Worm (Caenorhabditis elegans) whole organism, mixed stage, embryonic: ENCODE measurements around the gene K03A11.6.

Source experiments
- M03D4.4 ChIP-seq: sonication (generic microtip); optimal IDR thresholded peaks from 2 replicates; lab custom pipeline; 2017; ENCODE audit warnings: mild to moderate bottlenecking, missing genetic modification characterization, missing compliant biosample characterization
- bed-3 ChIP-seq: fragments of 200-800 bp; sonication (Bioruptor generic); optimal IDR thresholded peaks from 3 replicates; lab custom pipeline; 2018; ENCODE audit warnings: mild to moderate bottlenecking, missing genetic modification characterization, moderate library complexity, missing compliant biosample characterization
- blmp-1 ChIP-seq: fragments of 150-350 bp; optimal IDR thresholded peaks from 2 replicates; lab custom pipeline; 2014; ENCODE audit warnings: missing biosample characterization, missing genetic modification characterization
- ceh-39 ChIP-seq: fragments of 150-350 bp; optimal IDR thresholded peaks from 2 replicates; lab custom pipeline; 2014; ENCODE audit warnings: missing biosample characterization, missing genetic modification characterization
- ceh-43 ChIP-seq: fragments of 200-800 bp; sonication (Bioruptor generic); optimal IDR thresholded peaks from 2 replicates; lab custom pipeline; 2018; ENCODE audit warnings: mild to moderate bottlenecking, missing genetic modification characterization, moderate library complexity, missing compliant biosample characterization
- ceh-83 ChIP-seq: fragments of 200-800 bp; sonication (Bioruptor generic); optimal IDR thresholded peaks from 2 replicates; lab custom pipeline; 2018; ENCODE audit warnings: mild to moderate bottlenecking, missing genetic modification characterization, missing compliant biosample characterization
- ces-1 ChIP-seq: fragments of 150-350 bp; optimal IDR thresholded peaks from 2 replicates; lab custom pipeline; 2014; ENCODE audit warnings: missing biosample characterization, missing genetic modification reagents, missing genetic modification characterization
- drap-1 ChIP-seq: fragments of 200-800 bp; sonication (Bioruptor generic); optimal IDR thresholded peaks from 3 replicates; lab custom pipeline; 2018; ENCODE audit warnings: mild to moderate bottlenecking, missing genetic modification characterization, missing compliant biosample characterization
- elt-1 ChIP-seq: sonication (generic microtip); optimal IDR thresholded peaks from 2 replicates; lab custom pipeline; 2017; ENCODE audit warnings: missing genetic modification characterization, mild to moderate bottlenecking, missing compliant biosample characterization, antibody characterized with exemption, moderate library complexity, borderline replicate concordance; ENCODE audit not compliant: insufficient read depth
- elt-3 ChIP-seq: fragments of 150-350 bp; optimal IDR thresholded peaks from 2 replicates; lab custom pipeline; 2014; ENCODE audit warnings: missing biosample characterization, missing genetic modification characterization
- flh-1 ChIP-seq: fragments of 200-800 bp; sonication (Bioruptor generic); optimal IDR thresholded peaks from 2 replicates; lab custom pipeline; 2018; ENCODE audit warnings: mild to moderate bottlenecking, missing genetic modification characterization, moderate library complexity, missing compliant biosample characterization
- hlh-1 ChIP-seq: fragments of 150-350 bp; optimal IDR thresholded peaks from 2 replicates; lab custom pipeline; 2014; ENCODE audit warnings: missing biosample characterization, missing genetic modification reagents, missing genetic modification characterization
- lin-13 ChIP-seq: fragments of 150-350 bp; optimal IDR thresholded peaks from 2 replicates; lab custom pipeline; 2014; ENCODE audit warnings: missing biosample characterization, missing genetic modification characterization
- lin-32 ChIP-seq: fragments of 200-800 bp; sonication (Bioruptor generic); optimal IDR thresholded peaks from 2 replicates; lab custom pipeline; 2018; ENCODE audit warnings: mild to moderate bottlenecking, missing genetic modification characterization, missing compliant biosample characterization
- lsy-2 ChIP-seq: fragments of 150-350 bp; optimal IDR thresholded peaks from 2 replicates; lab custom pipeline; 2014; ENCODE audit warnings: missing biosample characterization, missing genetic modification characterization
- mep-1 ChIP-seq: fragments of 150-350 bp; optimal IDR thresholded peaks from 2 replicates; lab custom pipeline; 2017; ENCODE audit warnings: missing biosample characterization, missing genetic modification reagents, missing genetic modification characterization, inconsistent platforms
- nhr-12 ChIP-seq: fragments of 150-350 bp; optimal IDR thresholded peaks from 2 replicates; lab custom pipeline; 2014; ENCODE audit warnings: missing biosample characterization, missing genetic modification characterization
- nhr-2 ChIP-seq: fragments of 150-350 bp; optimal IDR thresholded peaks from 2 replicates; lab custom pipeline; 2014; ENCODE audit warnings: missing biosample characterization, missing genetic modification characterization
- nhr-76 ChIP-seq: sonication (generic microtip); optimal IDR thresholded peaks from 2 replicates; lab custom pipeline; 2017; ENCODE audit warnings: missing biosample characterization, missing genetic modification characterization
- pha-4 ChIP-seq: fragments of 150-350 bp; optimal IDR thresholded peaks from 2 replicates; lab custom pipeline; 2018; ENCODE audit warnings: missing biosample characterization, missing genetic modification reagents, missing genetic modification characterization
- sem-2 ChIP-seq: fragments of 200-800 bp; sonication (Bioruptor generic); optimal IDR thresholded peaks from 2 replicates; lab custom pipeline; 2018; ENCODE audit warnings: mild to moderate bottlenecking, missing genetic modification characterization, missing compliant biosample characterization
- snpc-4 ChIP-seq: fragments of 150-350 bp; optimal IDR thresholded peaks from 2 replicates; lab custom pipeline; 2014; ENCODE audit warnings: missing biosample characterization, missing genetic modification characterization
- sptf-1 ChIP-seq: sonication (generic microtip); optimal IDR thresholded peaks from 2 replicates; lab custom pipeline; 2017; ENCODE audit warnings: mild to moderate bottlenecking, missing genetic modification characterization, moderate library complexity, missing compliant biosample characterization
- unc-120 ChIP-seq: sonication (generic microtip); optimal IDR thresholded peaks from 2 replicates; lab custom pipeline; 2017; ENCODE audit warnings: missing genetic modification characterization, missing compliant biosample characterization; ENCODE audit not compliant: poor library complexity, severe bottlenecking
- unc-62 ChIP-seq: fragments of 150-350 bp; optimal IDR thresholded peaks from 2 replicates; lab custom pipeline; 2014; ENCODE audit warnings: missing biosample characterization, missing genetic modification reagents, missing genetic modification characterization
- zip-8 ChIP-seq: fragments of 150-350 bp; optimal IDR thresholded peaks from 2 replicates; lab custom pipeline; 2014; ENCODE audit warnings: missing biosample characterization, missing genetic modification characterization

Gene K03A11.6

ce11 chrX:13055560-13055959, at the start of gene K03A11.6:
Gene K03A11.6 (plus strand): TSS chrX:13055860.
- TF ChIP-seq ces-1 (GFP tag; lab: Kevin White, UChicago) (no peak), pha-4 (tag; lab: Kevin White, UChicago) (no peak), sptf-1 (tag; lab: Kevin White, UChicago) (no peak), nhr-2 (tag; lab: Kevin White, UChicago) (no peak), lin-13 (no peak), elt-1 (tag; lab: Kevin White, UChicago) (no peak), mep-1 (no peak), drap-1 (GFP tag; lab: Kevin White, UChicago) (no peak), unc-120 (tag; lab: Kevin White, UChicago) (no peak), snpc-4 (tag; lab: Kevin White, UChicago) (no peak), unc-62 (no peak), ceh-39 (no peak), ceh-83 (GFP tag; lab: Kevin White, UChicago) (no peak), elt-3 (tag; lab: Kevin White, UChicago) (no peak), flh-1 (GFP tag; lab: Kevin White, UChicago) (no peak), nhr-12 (tag; lab: Kevin White, UChicago) (no peak), lsy-2 (no peak), lin-32 (GFP tag; lab: Kevin White, UChicago) (no peak), sem-2 (GFP tag; lab: Kevin White, UChicago) (no peak), M03D4.4 (tag; lab: Kevin White, UChicago) (no peak)
- TF ChIP-seq, all 35 proteins: peak for 0

- TF ChIP-seq pha-4 (tag; lab: Kevin White, UChicago): no peak
- TF ChIP-seq zip-8 (tag; lab: Kevin White, UChicago): no peak
- TF ChIP-seq flh-1 (GFP tag; lab: Kevin White, UChicago): no peak
Observed at ce11 chrX:13006328-13006727, 49.3 kb upstream of the K03A11.6 start.

DNA sequence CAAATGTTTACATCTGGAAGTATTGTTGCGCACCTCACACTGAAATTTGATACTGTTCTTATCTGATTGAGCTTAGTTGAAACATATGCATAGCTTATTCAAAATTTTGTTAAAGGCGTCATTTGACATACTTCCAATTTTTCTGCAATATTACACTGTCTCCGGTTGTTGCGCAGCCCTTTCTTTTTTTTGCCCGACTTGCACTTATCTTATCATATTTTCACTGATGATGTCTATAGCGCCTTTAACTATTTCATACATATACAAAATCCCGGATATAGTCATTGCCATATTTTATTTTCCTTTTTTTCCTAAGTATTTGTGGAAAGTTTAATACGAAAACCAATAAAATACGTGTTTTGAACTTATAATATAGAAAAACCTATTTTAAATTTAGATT, 48.9 kb upstream of the K03A11.6 start:
- TF ChIP-seq drap-1 (GFP tag; lab: Kevin White, UChicago): no peak
- TF ChIP-seq, all 35 proteins: peak for 0

ce11 chrX:13007857-13008813, 47.5 kb upstream of the K03A11.6 start, which contains the start of gene nhr-25:
Gene nhr-25 (plus strand): TSS chrX:13008493.
- TF ChIP-seq snpc-4 (tag; lab: Kevin White, UChicago) (no peak), elt-1 (tag; lab: Kevin White, UChicago) (peak; percentile 34), lsy-2 (peak; percentile 62), zip-8 (tag; lab: Kevin White, UChicago) (peak; percentile 52)

DNA sequence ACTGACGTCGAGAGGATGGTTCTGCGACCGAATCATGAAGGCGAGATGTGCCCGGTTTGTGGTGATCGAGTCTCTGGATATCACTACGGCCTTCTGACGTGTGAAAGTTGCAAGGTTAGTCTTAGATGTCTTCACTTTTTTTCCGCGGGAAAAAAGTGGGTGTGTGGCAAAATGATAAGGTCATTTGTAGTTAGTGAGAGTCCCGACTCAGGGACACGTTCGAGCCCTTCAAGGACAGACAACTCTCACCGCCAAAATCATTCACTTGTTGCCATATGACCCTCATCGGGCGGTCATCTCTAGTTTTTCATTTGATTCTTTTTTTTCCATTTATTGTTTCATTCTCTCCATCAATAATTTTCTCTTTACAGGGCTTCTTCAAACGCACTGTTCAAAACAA, 46.8 kb upstream of the K03A11.6 start:
- no peak for TF ChIP-seq lin-32 (GFP tag; lab: Kevin White, UChicago)
- peak; percentile 59 for TF ChIP-seq blmp-1 (tag; lab: Kevin White, UChicago)

- TF ChIP-seq ceh-43 (GFP tag; lab: Kevin White, UChicago) (no peak), blmp-1 (tag; lab: Kevin White, UChicago) (peak; percentile 35), drap-1 (GFP tag; lab: Kevin White, UChicago) (no peak)
- TF ChIP-seq, all 35 proteins: peak for 1
Observed at ce11 chrX:13009645-13010044, 46.0 kb upstream of the K03A11.6 start.

- TF ChIP-seq lin-32 (GFP tag; lab: Kevin White, UChicago) (no peak), unc-62 (peak; percentile 54), elt-1 (tag; lab: Kevin White, UChicago) (peak; percentile 96), nhr-76 (tag; lab: Kevin White, UChicago) (no peak), bed-3 (GFP tag; lab: Kevin White, UChicago) (no peak), zip-8 (tag; lab: Kevin White, UChicago) (peak; percentile 83), hlh-1 (tag; lab: Kevin White, UChicago) (no peak), nhr-2 (tag; lab: Kevin White, UChicago) (peak; percentile 86), ces-1 (GFP tag; lab: Kevin White, UChicago) (no peak)
Observed at ce11 chrX:13011897-13012296, 43.8 kb upstream of the K03A11.6 start.
